Worm (Caenorhabditis elegans) whole organism, L4 larva: ENCODE data around the gene ndub-2.
A peak's percentile ranks its signal among the peaks of the same experiment; 100 is the strongest.

ENCODE experiments used
- F26F4.8 ChIP-seq: fragments of 200-800 bp; sonication (Bioruptor generic); conservative IDR thresholded peaks from 2 replicates; pipeline ENCODE4 v1.3.6; 2022; ENCODE audit warnings: missing genetic modification characterization, missing compliant biosample characterization
- F44E2.7 ChIP-seq: fragments of 200-800 bp; sonication (Bioruptor generic); IDR thresholded peaks from 2 replicates; pipeline ENCODE4 v2.1.2; 2022; ENCODE audit warnings: missing genetic modification characterization, missing compliant biosample characterization
- Y105C5A.15 ChIP-seq: fragments of 200-800 bp; sonication (Bioruptor generic); IDR thresholded peaks from 2 replicates; pipeline ENCODE4 v1.3.6; 2022; ENCODE audit warnings: missing genetic modification characterization, missing compliant biosample characterization
- Y48G9A.11 ChIP-seq: fragments of 200-800 bp; sonication (Bioruptor generic); IDR thresholded peaks from 2 replicates; pipeline ENCODE4 v1.3.6; 2022; ENCODE audit warnings: missing genetic modification reagents, missing genetic modification characterization, missing compliant biosample characterization
- ZK337.2 ChIP-seq: fragments of 200-800 bp; sonication (Bioruptor generic); IDR thresholded peaks from 2 replicates; pipeline ENCODE4 v1.3.6; 2022; ENCODE audit warnings: missing genetic modification reagents, missing genetic modification characterization, missing compliant biosample characterization
- cey-2 ChIP-seq: sonication (generic microtip); optimal IDR thresholded peaks from 3 replicates; lab custom pipeline; 2017; ENCODE audit warnings: missing genetic modification characterization, mild to moderate bottlenecking, missing compliant biosample characterization, antibody characterized with exemption, borderline replicate concordance; ENCODE audit not compliant: insufficient read depth
- ctbp-1 ChIP-seq: fragments of 200-800 bp; sonication (Bioruptor generic); IDR thresholded peaks from 2 replicates; pipeline ENCODE4 v1.3.6; 2022; ENCODE audit warnings: missing genetic modification reagents, missing genetic modification characterization, missing compliant biosample characterization
- daf-16 ChIP-seq, 3 experiments: sonication (generic microtip); optimal IDR thresholded peaks; 2 replicates each; lab custom pipeline; 2016 to 2017; ENCODE audit warnings: missing genetic modification characterization in 3 of 3, missing genetic modification reagents in 3 of 3, mild to moderate bottlenecking in 2 of 3, missing compliant biosample characterization in 2 of 3, missing biosample characterization in 1 of 3, moderate library complexity in 1 of 3
- dmd-6 ChIP-seq: fragments of 200-800 bp; sonication (Bioruptor generic); IDR thresholded peaks from 2 replicates; pipeline ENCODE4 v1.3.6; 2022; ENCODE audit warnings: missing genetic modification reagents, missing genetic modification characterization, missing compliant biosample characterization
- dve-1 ChIP-seq: sonication (generic microtip); optimal IDR thresholded peaks from 2 replicates; lab custom pipeline; 2017; ENCODE audit warnings: antibody characterized with exemption, mild to moderate bottlenecking, missing genetic modification characterization, missing compliant biosample characterization; ENCODE audit not compliant: insufficient read depth
- fos-1 ChIP-seq: fragments of 150-350 bp; optimal IDR thresholded peaks from 2 replicates; lab custom pipeline; 2014; ENCODE audit warnings: missing biosample characterization, missing genetic modification characterization
- gei-8 ChIP-seq: fragments of 200-800 bp; sonication (Bioruptor generic); optimal IDR thresholded peaks from 2 replicates; lab custom pipeline; 2018; ENCODE audit warnings: mild to moderate bottlenecking, missing genetic modification characterization, missing compliant biosample characterization
- hlh-11 ChIP-seq: fragments of 200-800 bp; sonication (Bioruptor generic); optimal IDR thresholded peaks from 2 replicates; lab custom pipeline; 2018; ENCODE audit warnings: mild to moderate bottlenecking, missing genetic modification characterization, missing compliant biosample characterization
- hlh-30 ChIP-seq: sonication (generic microtip); optimal IDR thresholded peaks from 2 replicates; lab custom pipeline; 2017; ENCODE audit warnings: antibody characterized with exemption, mild to moderate bottlenecking, missing genetic modification characterization, missing compliant biosample characterization; ENCODE audit not compliant: insufficient read depth
- hmg-1.1 ChIP-seq: fragments of 200-800 bp; sonication (Bioruptor generic); IDR thresholded peaks from 2 replicates; pipeline ENCODE4 v1.3.6; 2022; ENCODE audit warnings: missing genetic modification reagents, missing genetic modification characterization, missing compliant biosample characterization
- lim-7 ChIP-seq: fragments of 200-800 bp; sonication (Bioruptor generic); IDR thresholded peaks from 2 replicates; pipeline ENCODE4 v1.3.6; 2022; ENCODE audit warnings: missing genetic modification characterization, missing compliant biosample characterization
- lin-39 ChIP-seq: fragments of 150-350 bp; optimal IDR thresholded peaks from 2 replicates; lab custom pipeline; 2014; ENCODE audit warnings: missing biosample characterization, missing genetic modification reagents, missing genetic modification characterization
- lsy-2 ChIP-seq, 2 experiments: fragments of 150-350 bp in 1 of 2; sonication (generic microtip) in 1 of 2; optimal IDR thresholded peaks; 2 replicates each; lab custom pipeline; 2014 to 2017; ENCODE audit warnings: missing biosample characterization in 2 of 2, missing genetic modification characterization in 2 of 2
- madf-9 ChIP-seq: fragments of 200-800 bp; sonication (Bioruptor generic); conservative IDR thresholded peaks from 2 replicates; pipeline ENCODE4 v1.3.6; 2022; ENCODE audit warnings: missing genetic modification reagents, missing genetic modification characterization, missing compliant biosample characterization
- mdl-1 ChIP-seq, 2 experiments: fragments of 150-350 bp in 1 of 2; sonication (generic microtip) in 1 of 2; optimal IDR thresholded peaks; 2 replicates each; lab custom pipeline; 2014 to 2017; ENCODE audit warnings: missing biosample characterization in 2 of 2, missing genetic modification characterization in 2 of 2
- mes-2 ChIP-seq: sonication (generic microtip); optimal IDR thresholded peaks from 2 replicates; lab custom pipeline; 2016; ENCODE audit warnings: missing genotype, mild to moderate bottlenecking, missing genetic modification characterization, missing compliant biosample characterization; ENCODE audit not compliant: poor library complexity, severe bottlenecking
- mxl-3 ChIP-seq: fragments of 200-800 bp; sonication (Bioruptor generic); optimal IDR thresholded peaks from 2 replicates; lab custom pipeline; 2018; ENCODE audit warnings: mild to moderate bottlenecking, missing genetic modification characterization, missing compliant biosample characterization
- nhr-10 ChIP-seq: fragments of 150-350 bp; optimal IDR thresholded peaks from 2 replicates; lab custom pipeline; 2014; ENCODE audit warnings: missing biosample characterization, missing genetic modification characterization
- nhr-237 ChIP-seq: sonication (generic microtip); optimal IDR thresholded peaks from 2 replicates; lab custom pipeline; 2017; ENCODE audit warnings: missing biosample characterization, missing genetic modification characterization
- nhr-28 ChIP-seq: fragments of 150-350 bp; optimal IDR thresholded peaks from 2 replicates; lab custom pipeline; 2014; ENCODE audit warnings: missing biosample characterization, missing genetic modification characterization
- nhr-41 ChIP-seq: fragments of 200-800 bp; sonication (Bioruptor generic); IDR thresholded peaks from 2 replicates; pipeline ENCODE4 v1.3.6; 2022; ENCODE audit warnings: missing genetic modification reagents, missing genetic modification characterization, missing compliant biosample characterization
- nhr-42 ChIP-seq: fragments of 200-800 bp; sonication (Bioruptor generic); IDR thresholded peaks from 2 replicates; pipeline ENCODE4 v1.3.6; 2022; ENCODE audit warnings: missing genetic modification characterization, missing compliant biosample characterization
- nhr-48 ChIP-seq: sonication (generic microtip); optimal IDR thresholded peaks from 2 replicates; lab custom pipeline; 2016; ENCODE audit warnings: mild to moderate bottlenecking, missing genetic modification characterization, missing compliant biosample characterization
- nhr-77 ChIP-seq: fragments of 150-350 bp; optimal IDR thresholded peaks from 2 replicates; lab custom pipeline; 2014; ENCODE audit warnings: missing biosample characterization, missing genetic modification characterization
- pqm-1 ChIP-seq: sonication (generic microtip); optimal IDR thresholded peaks from 2 replicates; lab custom pipeline; 2017; ENCODE audit warnings: missing biosample characterization, missing genetic modification characterization
- sdz-12 ChIP-seq: fragments of 200-800 bp; sonication (Bioruptor generic); optimal IDR thresholded peaks from 2 replicates; lab custom pipeline; 2018; ENCODE audit warnings: mild to moderate bottlenecking, missing genetic modification characterization, missing compliant biosample characterization
- tag-97 ChIP-seq: fragments of 200-800 bp; sonication (Bioruptor generic); IDR thresholded peaks from 2 replicates; pipeline ENCODE4 v1.3.6; 2022; ENCODE audit warnings: missing genetic modification characterization, missing compliant biosample characterization
- unc-130 ChIP-seq: sonication (generic microtip); optimal IDR thresholded peaks from 2 replicates; lab custom pipeline; 2016; ENCODE audit warnings: missing genetic modification reagents, missing genetic modification characterization, missing compliant biosample characterization
- unc-62 ChIP-seq, 3 experiments: fragments of 150-350 bp in 1 of 3; sonication (generic microtip); optimal IDR thresholded peaks in 2 of 3; peaks in 1 of 3; 1 replicate in 1 of 3; 2 replicates in 2 of 3; lab custom pipeline; 2014 to 2017; ENCODE audit warnings: missing biosample characterization in 3 of 3, missing genetic modification characterization in 3 of 3, missing genetic modification reagents in 3 of 3, missing genotype in 1 of 3
- zfp-2 ChIP-seq: sonication (generic microtip); optimal IDR thresholded peaks from 2 replicates; lab custom pipeline; 2016; ENCODE audit warnings: mild to moderate bottlenecking, missing genetic modification characterization, missing compliant biosample characterization
- zip-2 ChIP-seq: fragments of 150-350 bp; optimal IDR thresholded peaks from 2 replicates; lab custom pipeline; 2014; ENCODE audit warnings: missing biosample characterization, missing genetic modification characterization
- ztf-11 ChIP-seq: fragments of 150-350 bp; optimal IDR thresholded peaks from 2 replicates; lab custom pipeline; 2014; ENCODE audit warnings: missing biosample characterization, missing genetic modification characterization

The ndub-2 gene

ce11 chrII:8989444-8989843, 6.7 kb upstream of the ndub-2 start, which contains the start of gene C18E9.9:
Gene C18E9.9 (minus strand): TSS chrII:8989544.
- TF ChIP-seq nhr-77 (tag; lab: Kevin White, UChicago) (peak; percentile 0), dve-1 (tag; lab: Kevin White, UChicago) (peak; percentile 17), daf-16 (GFP tag; optimal IDR thresholded peaks at IDR 0.05; lab: Kevin White, UChicago) (no peak), daf-16 (tag; optimal IDR thresholded peaks at IDR 0.05; lab: Kevin White, UChicago) (peak; percentile 38), Y105C5A.15 (no peak), hlh-11 (tag; lab: Kevin White, UChicago) (peak; percentile 20), nhr-28 (tag; lab: Kevin White, UChicago) (peak; percentile 3), nhr-48 (tag; lab: Kevin White, UChicago) (no peak)

- no peak for TF ChIP-seq daf-16 (GFP tag; optimal IDR thresholded peaks at IDR 0.05; lab: Kevin White, UChicago)
- peak; percentile 78 for TF ChIP-seq daf-16 (tag; optimal IDR thresholded peaks at IDR 0.05; lab: Kevin White, UChicago)
- peak; percentile 38 for TF ChIP-seq dmd-6 (GFP tag; lab: Robert Waterston, UW)
- no peak for TF ChIP-seq fos-1 (tag; lab: Kevin White, UChicago)
- peak; percentile 68 for TF ChIP-seq dve-1 (tag; lab: Kevin White, UChicago)
- TF ChIP-seq nhr-41 (GFP tag; lab: Robert Waterston, UW) = no peak
- TF ChIP-seq hlh-11 (tag; lab: Kevin White, UChicago) = peak; percentile 58
- peak; percentile 47 for TF ChIP-seq nhr-77 (tag; lab: Kevin White, UChicago)
- peak; percentile 3 for TF ChIP-seq pqm-1 (tag; lab: Kevin White, UChicago)
- peak; percentile 55 for TF ChIP-seq nhr-28 (tag; lab: Kevin White, UChicago)
- TF ChIP-seq cey-2 (tag; lab: Kevin White, UChicago) = no peak
Measured at ce11 chrII:8990267-8990666, 5.9 kb upstream of the ndub-2 start.

ce11 chrII:8991602-8992001, 4.6 kb upstream of the ndub-2 start:
- TF ChIP-seq lin-39 (no peak), daf-16 (GFP tag; optimal IDR thresholded peaks at IDR 0.05; lab: Kevin White, UChicago) (no peak), daf-16 (tag; optimal IDR thresholded peaks at IDR 0.05; lab: Kevin White, UChicago) (peak; percentile 54), F44E2.7 (no peak), ctbp-1 (GFP tag; lab: Robert Waterston, UW) (no peak), zip-2 (tag; lab: Kevin White, UChicago) (no peak), nhr-237 (tag; lab: Kevin White, UChicago) (no peak), pqm-1 (tag; lab: Kevin White, UChicago) (peak; percentile 71), mes-2 (tag; lab: Kevin White, UChicago) (no peak), ZK337.2 (GFP tag; lab: Robert Waterston, UW) (no peak), nhr-42 (GFP tag; lab: Robert Waterston, UW) (no peak), unc-62 (GFP tag; optimal IDR thresholded peaks at IDR 0.05 in 1 of 2; lab: Kevin White, UChicago) (no peak), unc-62 (tag; optimal IDR thresholded peaks at IDR 0.05; lab: Kevin White, UChicago) (no peak), dmd-6 (GFP tag; lab: Robert Waterston, UW) (peak; percentile 42; the same call in 1 of the 2 replicates), mxl-3 (GFP tag; lab: Kevin White, UChicago) (no peak), hlh-11 (tag; lab: Kevin White, UChicago) (peak; percentile 60), hlh-30 (peak; percentile 15), zfp-2 (no peak), mdl-1 (tag; optimal IDR thresholded peaks at IDR 0.05; lab: Kevin White, UChicago) (peak in 1 of 2 experiments; percentile 18), unc-130 (GFP tag; lab: Kevin White, UChicago) (no peak), dve-1 (tag; lab: Kevin White, UChicago) (peak; percentile 46), nhr-28 (tag; lab: Kevin White, UChicago) (peak; percentile 72), ztf-11 (tag; lab: Kevin White, UChicago) (no peak), F26F4.8 (GFP tag; lab: Robert Waterston, UW) (no peak), lim-7 (GFP tag; lab: Robert Waterston, UW) (no peak), tag-97 (GFP tag; lab: Robert Waterston, UW) (no peak)
- TF ChIP-seq, all 104 proteins: peak for 8

ce11 chrII:8992780-8993179, 3.4 kb upstream of the ndub-2 start, which contains the start of gene ooc-5:
Gene ooc-5 (plus strand): TSS chrII:8993160.
- peak; percentile 8 for TF ChIP-seq mes-2 (tag; lab: Kevin White, UChicago)
- TF ChIP-seq nhr-10 = no peak
- no peak for TF ChIP-seq Y48G9A.11
- TF ChIP-seq sdz-12 (GFP tag; lab: Kevin White, UChicago) = no peak
- no peak for TF ChIP-seq daf-16 (GFP tag; optimal IDR thresholded peaks at IDR 0.05; lab: Kevin White, UChicago)
- TF ChIP-seq daf-16 (tag; optimal IDR thresholded peaks at IDR 0.05; lab: Kevin White, UChicago) = no peak
- no peak for TF ChIP-seq madf-9 (GFP tag; lab: Robert Waterston, UW)
- no peak for TF ChIP-seq hmg-1.1
- TF ChIP-seq lsy-2 (tag; optimal IDR thresholded peaks at IDR 0.05; lab: Kevin White, UChicago) = peak in 1 of 2 experiments; percentile 96
- no peak for TF ChIP-seq gei-8 (GFP tag; lab: Kevin White, UChicago)
- no peak for TF ChIP-seq F44E2.7
